Worm (Caenorhabditis elegans) whole organism, L2 larva: Measurements from ENCODE around the gene ptr-19.

Source experiments
- ama-1 ChIP-seq: fragments of 150-350 bp; optimal IDR thresholded peaks from 2 replicates; lab custom pipeline; 2018; ENCODE audit warnings: inconsistent platforms
- fos-1 ChIP-seq: fragments of 150-350 bp; optimal IDR thresholded peaks from 2 replicates; lab custom pipeline; 2014; ENCODE audit warnings: missing biosample characterization, missing genetic modification characterization
- lin-13 ChIP-seq: fragments of 150-350 bp; optimal IDR thresholded peaks from 2 replicates; lab custom pipeline; 2014; ENCODE audit warnings: missing biosample characterization, missing genetic modification reagents, missing genetic modification characterization
- nhr-10 ChIP-seq: sonication (generic microtip); optimal IDR thresholded peaks from 2 replicates; lab custom pipeline; 2017; ENCODE audit warnings: missing biosample characterization, missing genetic modification characterization
- nhr-12 ChIP-seq: fragments of 150-350 bp; optimal IDR thresholded peaks from 2 replicates; lab custom pipeline; 2014; ENCODE audit warnings: missing biosample characterization, missing genetic modification characterization
- nhr-21 ChIP-seq: fragments of 150-350 bp; optimal IDR thresholded peaks from 2 replicates; lab custom pipeline; 2014; ENCODE audit warnings: missing biosample characterization, missing genetic modification characterization
- nhr-237 ChIP-seq: fragments of 150-350 bp; optimal IDR thresholded peaks from 2 replicates; lab custom pipeline; 2014; ENCODE audit warnings: missing biosample characterization, missing genetic modification characterization
- nhr-25 ChIP-seq: fragments of 150-350 bp; sonication (generic microtip); optimal IDR thresholded peaks from 3 replicates; lab custom pipeline; 2014; ENCODE audit warnings: missing biosample characterization, missing genetic modification characterization
- unc-39 ChIP-seq: fragments of 150-350 bp; optimal IDR thresholded peaks from 2 replicates; lab custom pipeline; 2014; ENCODE audit warnings: missing biosample characterization, missing genetic modification characterization

Gene ptr-19

ce11 chrIII:10831483-10831882 lies 49.8 kb downstream of the ptr-19 start:
- no peak for TF ChIP-seq nhr-25 (tag; lab: Kevin White, UChicago)
- TF ChIP-seq nhr-12 (tag; lab: Kevin White, UChicago) = no peak
- no peak for TF ChIP-seq fos-1 (tag; lab: Kevin White, UChicago)
- TF ChIP-seq nhr-237 (tag; lab: Kevin White, UChicago) = no peak
- TF ChIP-seq unc-39 = no peak
- TF ChIP-seq lin-13 = no peak
- TF ChIP-seq nhr-21 = no peak

ce11 chrIII:10832636-10833035 lies 51.0 kb downstream of the ptr-19 start, which contains the start of gene sbsp-1:
Gene sbsp-1, plus strand, starts transcription at chrIII:10832936.
- no peak for TF ChIP-seq ama-1 (lab: Kevin White, UChicago)
- no peak for TF ChIP-seq nhr-10 (tag; lab: Kevin White, UChicago)
